Worm (Caenorhabditis elegans) whole organism, L4 larva: Measurements from ENCODE around the gene rars-1.

Source experiments
- ceh-44 ChIP-seq: fragments of 200-800 bp; sonication (Bioruptor generic); IDR thresholded peaks from 2 replicates; pipeline ENCODE4 v1.3.6; 2022; ENCODE audit warnings: missing genetic modification reagents, missing genetic modification characterization, missing compliant biosample characterization
- nhr-28 ChIP-seq: fragments of 150-350 bp; optimal IDR thresholded peaks from 2 replicates; lab custom pipeline; 2014; ENCODE audit warnings: missing biosample characterization, missing genetic modification characterization
- nhr-76 ChIP-seq: fragments of 150-350 bp; optimal IDR thresholded peaks from 2 replicates; lab custom pipeline; 2014; ENCODE audit warnings: missing biosample characterization, missing genetic modification characterization
- pqm-1 ChIP-seq: sonication (generic microtip); optimal IDR thresholded peaks from 2 replicates; lab custom pipeline; 2017; ENCODE audit warnings: missing biosample characterization, missing genetic modification characterization
- snpc-4 ChIP-seq: fragments of 150-350 bp; optimal IDR thresholded peaks from 2 replicates; lab custom pipeline; 2014; ENCODE audit warnings: missing biosample characterization, missing genetic modification characterization

ce11 chrIII:4934896-4935628 lies 18.1 kb upstream of the rars-1 start, which contains the start of gene mrps-18C:
- TF ChIP-seq nhr-28 (tag; lab: Kevin White, UChicago) (no peak), pqm-1 (no peak), snpc-4 (tag; lab: Kevin White, UChicago) (no peak), nhr-76 (no peak), ceh-44 (no peak)
